Worm (Caenorhabditis elegans): Measurements from ENCODE around the gene F59F5.5.
A peak's percentile ranks its signal among the peaks of the same experiment; 100 is the strongest.

Gene F59F5.5

DNA sequence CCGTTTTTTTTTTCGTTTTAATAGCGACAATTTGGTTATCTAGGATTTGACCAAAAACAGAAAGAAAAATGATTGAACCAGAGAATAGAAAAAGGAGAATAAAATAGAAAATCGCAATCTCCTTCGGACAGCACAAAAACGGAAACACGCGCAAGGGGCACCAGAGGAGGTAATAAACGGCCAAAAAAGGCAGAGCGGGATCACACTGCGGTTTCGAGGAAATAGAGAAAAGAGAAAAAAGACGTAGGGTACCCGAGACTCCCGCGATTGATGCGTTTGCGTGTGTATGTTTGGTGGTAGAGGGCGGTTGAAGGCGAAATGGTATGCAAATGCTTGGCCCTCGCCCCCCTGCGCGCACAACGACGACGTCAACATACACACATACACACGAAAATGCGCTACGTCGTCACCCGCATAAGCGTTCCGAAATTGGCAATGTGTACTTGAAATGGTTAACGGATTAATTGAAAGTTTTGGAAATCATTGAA is 50.6 kb downstream of the F59F5.5 start:
- no peak for TF ChIP-seq nhr-129 (tag; optimal IDR thresholded peaks at IDR 0.05)
- TF ChIP-seq sem-4 (tag; optimal IDR thresholded peaks at IDR 0.05), result peak; percentile 2
- peak; percentile 15 for TF ChIP-seq mab-5 (tag; optimal IDR thresholded peaks at IDR 0.05)

ce11 chrX:10597554-10598191 is 51.9 kb downstream of the F59F5.5 start:
- TF ChIP-seq mbf-1 (tag; optimal IDR thresholded peaks at IDR 0.05), result no peak
- TF ChIP-seq egl-27 (tag; optimal IDR thresholded peaks at IDR 0.05), result no peak
- TF ChIP-seq ZK546.5 (tag; optimal IDR thresholded peaks at IDR 0.05), result no peak
- no peak for TF ChIP-seq R02D3.7 (tag; optimal IDR thresholded peaks at IDR 0.05)
- TF ChIP-seq unc-39 (tag; optimal IDR thresholded peaks at IDR 0.05), result no peak
- TF ChIP-seq lin-11 (tag; optimal IDR thresholded peaks at IDR 0.05), result no peak
- peak; percentile 12 for TF ChIP-seq unc-55 (GFP tag; optimal IDR thresholded peaks at IDR 0.05)
- TF ChIP-seq nhr-25 (tag; optimal IDR thresholded peaks at IDR 0.05), result no peak
- no peak for TF ChIP-seq nhr-6 (tag; optimal IDR thresholded peaks at IDR 0.05)
- no peak for TF ChIP-seq nhr-77 (tag; optimal IDR thresholded peaks at IDR 0.05)
- no peak for TF ChIP-seq mdl-1 (tag; optimal IDR thresholded peaks at IDR 0.05)
- TF ChIP-seq aly-2 (tag; optimal IDR thresholded peaks at IDR 0.05), result no peak
- no peak for TF ChIP-seq nhr-12 (tag; optimal IDR thresholded peaks at IDR 0.05)
- no peak for TF ChIP-seq crh-2 (tag; optimal IDR thresholded peaks at IDR 0.05)
- TF ChIP-seq lsy-2 (tag; optimal IDR thresholded peaks at IDR 0.05), result peak in 1 of 2 experiments; percentile 12
- TF ChIP-seq gmeb-1 (tag; optimal IDR thresholded peaks at IDR 0.05), result no peak
- no peak for TF ChIP-seq blmp-1 (tag; optimal IDR thresholded peaks at IDR 0.05; ENCODE audit: insufficient read depth)
- no peak for TF ChIP-seq elt-1 (tag; optimal IDR thresholded peaks at IDR 0.05)
- no peak for TF ChIP-seq nhr-10 (tag; optimal IDR thresholded peaks at IDR 0.05)
- TF ChIP-seq nhr-11 (tag; optimal IDR thresholded peaks at IDR 0.05), result no peak
- no peak for TF ChIP-seq ceh-82 (tag; optimal IDR thresholded peaks at IDR 0.05)
- TF ChIP-seq lin-13 (GFP tag; optimal IDR thresholded peaks at IDR 0.05), result no peak
- TF ChIP-seq ztf-4 (tag; optimal IDR thresholded peaks at IDR 0.05), result no peak
- peak; percentile 25 for TF ChIP-seq fos-1 (tag; optimal IDR thresholded peaks at IDR 0.05)
- no peak for TF ChIP-seq nhr-23 (tag; optimal IDR thresholded peaks at IDR 0.05)
- no peak for TF ChIP-seq sem-4 (tag; optimal IDR thresholded peaks at IDR 0.05)
- no peak for TF ChIP-seq nhr-237 (tag; optimal IDR thresholded peaks at IDR 0.05)
- no peak for TF ChIP-seq peb-1 (tag; optimal IDR thresholded peaks at IDR 0.05)
- no peak for TF ChIP-seq elt-3 (tag; optimal IDR thresholded peaks at IDR 0.05)
- TF ChIP-seq mab-5 (tag; optimal IDR thresholded peaks at IDR 0.05), result peak; percentile 8
- no peak for TF ChIP-seq ztf-1 (GFP tag; conservative IDR thresholded peaks at IDR 0.05)
- TF ChIP-seq ztf-11 (tag; optimal IDR thresholded peaks at IDR 0.05), result no peak
- TF ChIP-seq dmd-4 (tag; optimal IDR thresholded peaks at IDR 0.05), result no peak
- no peak for TF ChIP-seq skn-1 (tag; optimal IDR thresholded peaks at IDR 0.05)
- TF ChIP-seq lin-39 (tag; optimal IDR thresholded peaks at IDR 0.05), result peak; percentile 31
- no peak for TF ChIP-seq sma-3 (GFP tag; optimal IDR thresholded peaks at IDR 0.05)
- peak; percentile 35 for TF ChIP-seq sma-9 (GFP tag; optimal IDR thresholded peaks at IDR 0.05)
- TF ChIP-seq sma-9 (tag; optimal IDR thresholded peaks at IDR 0.05), result no peak
- no peak for TF ChIP-seq unc-62 (GFP tag; optimal IDR thresholded peaks at IDR 0.05)
- TF ChIP-seq nhr-21 (tag; optimal IDR thresholded peaks at IDR 0.05), result no peak
- TF ChIP-seq zag-1 (tag; optimal IDR thresholded peaks at IDR 0.05), result no peak
- peak; percentile 57 for TF ChIP-seq F13H6.1 (tag; optimal IDR thresholded peaks at IDR 0.05)
- TF ChIP-seq snpc-4 (tag; optimal IDR thresholded peaks at IDR 0.05), result no peak
- TF ChIP-seq ama-1 (optimal IDR thresholded peaks at IDR 0.05), result no peak
- no peak for TF ChIP-seq alr-1 (tag; optimal IDR thresholded peaks at IDR 0.05)
- peak; percentile 50 for TF ChIP-seq C34F6.9 (tag; optimal IDR thresholded peaks at IDR 0.05)
- no peak for TF ChIP-seq Y55F3AM.14 (GFP tag; optimal IDR thresholded peaks at IDR 0.05)
- TF ChIP-seq ceh-16 (tag; optimal IDR thresholded peaks at IDR 0.05), result peak; percentile 57
- TF ChIP-seq nhr-129 (tag; optimal IDR thresholded peaks at IDR 0.05), result peak; percentile 43
